Fruit fly (Drosophila melanogaster): ENCODE measurements around the gene RpS27.

Gene RpS27

DNA sequence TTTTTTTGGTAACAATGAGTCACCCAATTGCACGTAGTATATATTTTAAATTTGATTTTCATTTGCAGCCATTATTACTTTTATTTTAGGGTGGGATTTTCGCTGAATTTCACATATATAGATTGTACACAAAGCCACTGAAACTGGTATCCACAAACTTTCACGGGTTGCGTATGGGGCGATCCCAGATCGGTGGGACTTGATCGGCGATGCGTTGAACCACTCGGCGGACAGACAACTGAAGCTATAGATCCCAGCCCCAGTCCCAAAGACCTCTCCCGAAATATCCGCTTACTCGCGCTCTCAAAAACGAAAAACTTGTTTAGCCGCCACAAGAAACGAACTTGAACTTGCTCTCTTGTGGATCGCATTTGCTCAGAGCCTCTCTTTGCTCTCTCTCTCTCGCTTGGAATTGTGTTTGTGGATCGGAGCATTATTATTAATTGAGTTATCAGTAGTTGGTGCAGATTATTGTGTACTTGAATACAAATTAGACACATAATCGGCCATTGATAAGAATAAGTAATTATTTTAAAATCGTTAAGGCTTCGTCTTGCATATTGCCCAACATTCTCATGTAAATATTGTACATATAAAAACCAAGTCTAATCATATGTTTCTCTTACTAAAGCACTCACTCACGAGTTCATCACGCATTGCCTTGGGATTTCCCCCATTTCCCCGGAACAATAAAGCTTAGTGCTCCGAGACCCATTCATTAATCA lies 39.1 kb downstream of the RpS27 start, which contains the start of gene Cad96Ca:
Gene Cad96Ca, minus strand, starts transcription at position 242 of the 725 bp plus-strand sequence.
- TF ChIP-seq tna (GFP tag; IDR thresholded peaks at IDR 0.05; ENCODE audit: partially characterized antibody) (no peak), sens (GFP tag) (peak; percentile 52), zen2 (GFP tag; IDR thresholded peaks at IDR 0.05; ENCODE audit: partially characterized antibody) (peak; percentile 40; the same call in 2 of the 3 replicates), CG12769 (tag; optimal IDR thresholded peaks at IDR 0.05) (peak; percentile 93), sob (GFP tag; IDR thresholded peaks at IDR 0.05) (0 out of 2 replicates have a peak, but pooled peaks have one; percentile 14), bbx (GFP tag; IDR thresholded peaks at IDR 0.05; ENCODE audit: partially characterized antibody) (0 out of 2 replicates have a peak, but pooled peaks have one; percentile 18), Lim3 (GFP tag; IDR thresholded peaks at IDR 0.05) (no peak), vvl (GFP tag; IDR thresholded peaks at IDR 0.05) (peak; percentile 53; the same call in 1 of the 2 replicates), CG15696 (tag; optimal IDR thresholded peaks at IDR 0.05) (no peak), z (GFP tag; IDR thresholded peaks at IDR 0.05) (peak; percentile 67; the same call in 1 of the 3 replicates), Jarid2 (GFP tag; optimal IDR thresholded peaks at IDR 0.05) (peak; percentile 57), yki (optimal IDR thresholded peaks at IDR 0.05) (peak; percentile 66), nom (GFP tag; optimal IDR thresholded peaks at IDR 0.05) (peak; percentile 46), Trl (optimal IDR thresholded peaks at IDR 0.05) (peak; percentile 90 to 92), Trl (GFP tag; optimal IDR thresholded peaks at IDR 0.05) (no peak), Bgb (GFP tag; IDR thresholded peaks at IDR 0.05; ENCODE audit: partially characterized antibody) (peak; percentile 17; the same call in 1 of the 2 replicates), CG4328 (GFP tag; optimal IDR thresholded peaks at IDR 0.05) (no peak), ken (GFP tag; IDR thresholded peaks at IDR 0.05) (0 out of 3 replicates have a peak, but pooled peaks have one; percentile 6), pb (GFP tag; optimal IDR thresholded peaks at IDR 0.05) (no peak), CG32532 (GFP tag; IDR thresholded peaks at IDR 0.05) (peak; percentile 45; the same call in 1 of the 2 replicates), CG18011 (GFP tag; optimal IDR thresholded peaks at IDR 0.05) (peak; percentile 46), CG2712 (tag; optimal IDR thresholded peaks at IDR 0.05) (no peak), chinmo (GFP tag; IDR thresholded peaks at IDR 0.05; ENCODE audit: partially characterized antibody) (0 out of 4 replicates have a peak, but pooled peaks have one; percentile 36), CG17568 (GFP tag; optimal IDR thresholded peaks at IDR 0.05) (peak; percentile 4), CG2875 (GFP tag; optimal IDR thresholded peaks at IDR 0.05) (no peak), CG11247 (GFP tag; IDR thresholded peaks at IDR 0.05) (peak; percentile 65)

- TF ChIP-seq Nf-YC (tag; optimal IDR thresholded peaks at IDR 0.05) (peak; percentile 41), HLH4C (GFP tag; IDR thresholded peaks at IDR 0.05; ENCODE audit: partially characterized antibody) (no peak), CG18011 (GFP tag; optimal IDR thresholded peaks at IDR 0.05) (peak; percentile 7), CG30403 (GFP tag; optimal IDR thresholded peaks at IDR 0.05) (peak; percentile 78), CG8944 (GFP tag; optimal IDR thresholded peaks at IDR 0.05) (no peak), tap (tag; optimal IDR thresholded peaks at IDR 0.05) (peak; percentile 77), dan (GFP tag; IDR thresholded peaks at IDR 0.05) (no peak), az2 (GFP tag; optimal IDR thresholded peaks at IDR 0.05) (peak; percentile 75), twi (tag; optimal IDR thresholded peaks at IDR 0.05) (peak; percentile 35), nerfin-1 (tag; optimal IDR thresholded peaks at IDR 0.05) (peak; percentile 67), Atf-2 (GFP tag; optimal IDR thresholded peaks at IDR 0.05) (no peak), Nf-YA (GFP tag; IDR thresholded peaks at IDR 0.05) (peak; percentile 39; the same call in 1 of the 2 replicates), CG7786 (GFP tag; optimal IDR thresholded peaks at IDR 0.05) (peak; percentile 41), CG3407 (GFP tag; optimal IDR thresholded peaks at IDR 0.05) (peak; percentile 63), sens-2 (GFP tag; IDR thresholded peaks at IDR 0.05) (peak; percentile 32; the same call in 1 of the 2 replicates), CG8765 (GFP tag; IDR thresholded peaks at IDR 0.05) (no peak), fd3F (GFP tag; optimal IDR thresholded peaks at IDR 0.05) (peak; percentile 64), CG10274 (GFP tag; optimal IDR thresholded peaks at IDR 0.05) (peak; percentile 27), exex (tag; optimal IDR thresholded peaks at IDR 0.05) (peak; percentile 8), trem (tag; optimal IDR thresholded peaks at IDR 0.05) (peak; percentile 67), hb (GFP tag; IDR thresholded peaks at IDR 0.05; ENCODE audit: partially characterized antibody) (no peak), mirr (GFP tag; optimal IDR thresholded peaks at IDR 0.05) (no peak), CG16815 (GFP tag; optimal IDR thresholded peaks at IDR 0.05) (peak; percentile 60)
These were observed 39.8 kb downstream of the RpS27 start for dm6 chr3R:25207405-25208003.

Measured in whole organism, embryonic.